Worm (Caenorhabditis elegans) whole organism, dauer: ENCODE data around the gene ttr-52.

Source experiments
- unc-62 ChIP-seq: sonication (generic microtip); optimal IDR thresholded peaks from 2 replicates; lab custom pipeline; 2017; ENCODE audit warnings: missing biosample characterization, missing genetic modification reagents, missing genetic modification characterization

The ttr-52 gene

DNA sequence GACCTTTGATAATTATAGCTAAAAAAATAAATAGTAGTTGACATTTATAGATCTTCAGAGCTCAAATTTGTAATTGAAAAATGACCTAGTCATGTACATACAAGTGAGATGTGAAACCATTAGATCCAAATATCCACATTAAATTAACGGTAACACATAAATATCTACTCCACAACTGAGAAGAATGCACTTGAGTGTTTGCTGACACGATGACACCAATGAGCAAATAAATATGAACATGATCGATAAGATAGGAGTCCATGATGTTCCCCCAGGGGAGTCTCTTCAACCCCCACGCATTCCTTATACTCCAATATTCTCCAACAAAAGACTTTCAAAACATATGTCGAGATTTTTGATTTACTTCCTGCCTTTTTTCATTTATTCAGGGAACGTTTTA lies at the start of gene ttr-52:
TSS of gene ttr-52 (plus strand) at position 301 of the 400 bp plus-strand sequence.
- no peak for TF ChIP-seq unc-62

DNA sequence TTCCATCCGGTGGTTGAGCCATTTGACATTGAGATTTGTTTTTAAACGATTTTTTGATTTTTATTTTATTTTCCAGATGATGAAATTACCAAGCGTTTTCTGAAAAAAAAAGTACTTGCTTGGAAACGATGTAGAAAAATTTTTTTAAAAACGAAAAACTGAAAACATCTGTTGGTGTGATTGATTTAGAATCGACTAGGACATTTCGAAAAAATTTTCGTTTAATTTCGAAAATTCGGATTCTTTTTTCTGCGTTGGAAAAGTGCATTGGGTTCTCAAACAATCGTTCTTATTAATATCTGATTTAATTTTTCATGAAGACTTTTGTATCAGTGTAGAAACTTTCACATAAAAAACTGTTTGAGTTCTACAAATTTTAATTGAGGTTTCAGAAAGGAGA lies 45.3 kb upstream of the ttr-52 start, which contains the start of gene F53A2.9:
TSS of gene F53A2.9 (minus strand) at position 101 of the 400 bp plus-strand sequence.
- TF ChIP-seq unc-62 = no peak

DNA sequence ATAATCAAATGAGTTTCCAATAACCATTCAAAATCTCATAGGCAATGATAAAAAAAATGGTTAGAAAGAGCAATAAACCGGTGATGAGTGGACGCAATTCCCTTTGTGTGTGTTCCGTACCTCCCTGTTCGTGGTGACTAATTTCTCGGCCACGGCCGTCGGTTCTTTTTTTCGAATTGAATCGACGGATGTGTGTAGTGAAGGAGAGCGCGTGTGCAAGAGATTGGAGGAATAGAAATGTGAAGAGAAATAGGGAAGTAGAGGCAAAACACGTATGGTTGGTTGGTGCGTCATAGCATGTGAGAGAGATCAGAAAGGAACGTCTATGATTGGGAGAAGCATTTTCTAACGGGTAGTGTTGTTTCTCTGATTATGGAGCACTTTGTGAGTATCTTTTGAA lies 44.7 kb upstream of the ttr-52 start:
- TF ChIP-seq unc-62 = no peak

DNA sequence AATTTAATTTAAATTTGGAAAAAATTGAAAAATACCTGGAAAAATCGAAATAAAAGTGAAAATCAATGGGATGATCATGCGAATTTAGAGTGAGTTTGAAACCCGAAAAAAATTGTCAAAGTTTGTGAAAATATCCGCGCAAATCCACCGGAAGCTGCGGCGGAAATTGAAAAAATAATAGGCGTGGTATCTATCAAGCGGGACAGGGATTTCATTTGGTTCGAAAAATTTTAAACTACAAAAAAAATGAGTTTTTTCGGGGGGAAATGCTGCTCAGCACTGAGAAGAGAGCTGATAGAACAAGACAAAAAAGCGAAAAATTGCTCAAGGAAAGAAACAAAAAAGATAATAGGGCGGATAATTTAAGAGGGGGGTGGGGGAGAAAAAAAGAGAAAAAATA lies 33.5 kb upstream of the ttr-52 start, which contains the start of gene T03F6.9:
TSS of gene T03F6.9 (minus strand) at position 101 of the 400 bp plus-strand sequence.
- no peak for TF ChIP-seq unc-62

DNA sequence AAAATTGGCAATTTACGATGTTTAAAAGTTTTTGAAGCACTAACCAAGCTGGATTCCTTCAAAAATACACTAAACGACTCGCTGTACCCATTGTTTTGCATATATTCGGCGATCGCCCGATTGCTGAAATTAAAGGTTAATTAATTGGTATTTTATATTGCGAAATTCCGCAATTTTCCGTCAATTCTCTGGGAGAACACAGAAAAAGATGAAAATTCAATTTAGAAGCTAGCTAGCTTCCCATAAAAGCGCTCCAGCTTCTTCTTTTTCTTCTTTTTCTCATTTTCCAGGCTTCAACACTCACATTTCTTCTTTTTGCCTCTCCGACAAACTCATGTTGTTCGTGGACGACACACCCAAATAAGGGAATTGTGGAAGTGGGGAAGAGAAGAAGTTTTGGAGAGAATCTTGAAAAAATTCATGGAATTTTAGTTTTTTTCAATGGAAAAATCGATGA lies 28.2 kb upstream of the ttr-52 start, which contains the start of gene lis-1:
TSS of gene lis-1 (minus strand) at position 407 of the 457 bp plus-strand sequence.
- no peak for TF ChIP-seq unc-62

DNA sequence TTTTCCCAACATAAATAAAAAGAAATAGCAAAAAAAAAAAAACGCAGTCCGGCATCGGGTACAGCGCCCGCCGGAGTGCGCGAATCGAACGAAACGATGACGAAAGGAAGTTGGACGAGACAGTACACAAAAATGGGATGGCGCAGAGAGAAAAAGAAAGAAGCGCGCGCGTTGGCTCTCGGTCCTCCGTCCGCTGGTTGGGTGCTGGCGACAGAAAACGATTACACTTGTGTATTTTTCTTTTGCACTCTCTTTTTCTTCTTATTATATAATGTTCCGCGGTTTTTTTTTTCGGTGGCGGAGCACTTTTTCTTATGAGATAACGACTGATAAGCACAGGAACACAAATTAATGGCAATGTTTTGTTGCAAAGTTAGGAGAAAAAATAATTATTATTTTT lies 27.3 kb upstream of the ttr-52 start:
- no peak for TF ChIP-seq unc-62

DNA sequence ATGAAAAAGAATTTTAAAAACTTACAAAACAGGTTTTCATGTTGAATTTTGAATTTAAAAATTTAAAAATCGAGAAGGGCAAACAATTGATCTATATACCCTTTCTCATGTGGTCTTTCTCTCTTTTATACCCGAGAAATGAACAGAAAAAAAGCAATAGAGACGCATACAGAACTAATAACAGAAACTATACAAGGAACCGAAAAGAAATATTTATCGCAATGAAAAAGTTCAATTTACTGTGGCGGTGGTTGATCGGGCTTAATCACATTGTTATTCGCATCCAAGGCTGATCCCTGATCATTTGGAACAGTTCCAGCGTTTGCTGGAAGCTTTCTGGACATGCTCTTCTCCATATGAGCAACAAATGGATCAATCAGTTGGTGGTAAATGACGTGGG lies 26.3 kb upstream of the ttr-52 start, which contains the start of gene T03F6.10:
TSS of gene T03F6.10 (minus strand) at position 101 of the 400 bp plus-strand sequence.
- no peak for TF ChIP-seq unc-62

DNA sequence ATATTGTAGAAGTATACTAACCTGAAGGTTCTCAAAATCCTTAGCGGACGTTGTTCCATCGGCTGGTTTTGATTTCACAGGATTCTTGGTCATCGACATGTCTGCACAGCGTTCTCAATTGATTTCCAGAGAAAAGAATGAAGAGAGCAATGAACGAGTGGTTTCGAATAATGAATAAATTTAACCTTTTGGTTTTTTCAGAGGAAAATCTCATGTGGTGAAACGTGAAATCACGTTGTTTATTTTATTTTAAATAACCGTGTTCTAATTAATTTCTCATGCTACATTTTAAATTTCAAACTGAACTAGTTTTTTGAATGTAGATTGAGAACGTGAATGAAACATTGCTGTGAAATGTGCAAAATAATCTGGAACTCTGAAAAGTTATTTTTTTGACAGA lies 24.3 kb upstream of the ttr-52 start, which contains the start of gene T03F6.6:
TSS of gene T03F6.6 (minus strand) at position 101 of the 400 bp plus-strand sequence.
- no peak for TF ChIP-seq unc-62

DNA sequence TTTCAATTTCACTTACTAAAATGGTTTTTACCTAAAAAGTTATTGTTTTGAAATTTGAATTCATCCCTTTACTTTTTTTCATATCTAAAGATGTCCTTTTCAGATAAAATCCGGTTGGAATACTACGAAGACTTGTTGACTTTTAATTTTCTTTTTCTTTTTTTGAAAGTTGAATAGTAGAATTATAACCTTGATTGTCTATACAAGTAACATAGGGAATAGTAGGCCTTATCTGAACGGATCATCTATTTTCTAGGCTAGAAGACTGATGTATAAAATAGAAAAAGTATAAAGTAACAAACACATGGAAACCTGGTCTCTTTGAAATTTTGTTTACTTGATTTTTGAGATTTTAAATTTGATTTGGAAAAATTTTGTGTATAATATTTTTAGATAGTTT lies 23.6 kb upstream of the ttr-52 start:
- TF ChIP-seq unc-62 = no peak

DNA sequence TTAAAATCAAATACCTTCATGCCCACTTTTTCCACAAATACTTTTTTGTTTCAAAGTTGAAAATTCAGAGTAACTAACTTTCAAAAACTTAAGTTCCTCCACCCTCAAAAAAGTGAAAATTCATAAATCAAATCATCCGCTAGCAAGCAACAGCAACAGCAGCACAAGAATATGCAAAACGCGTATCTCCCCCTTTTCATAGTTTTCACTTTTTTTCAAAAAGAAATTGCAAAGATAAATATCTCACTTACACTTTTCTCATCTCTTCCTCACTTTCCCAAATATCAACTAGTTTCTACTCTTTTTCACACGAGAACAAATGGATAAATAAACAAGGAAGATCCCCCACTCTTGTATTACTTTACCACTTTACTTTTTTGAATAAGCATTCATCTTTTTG lies 22.8 kb upstream of the ttr-52 start:
- TF ChIP-seq unc-62 = no peak

DNA sequence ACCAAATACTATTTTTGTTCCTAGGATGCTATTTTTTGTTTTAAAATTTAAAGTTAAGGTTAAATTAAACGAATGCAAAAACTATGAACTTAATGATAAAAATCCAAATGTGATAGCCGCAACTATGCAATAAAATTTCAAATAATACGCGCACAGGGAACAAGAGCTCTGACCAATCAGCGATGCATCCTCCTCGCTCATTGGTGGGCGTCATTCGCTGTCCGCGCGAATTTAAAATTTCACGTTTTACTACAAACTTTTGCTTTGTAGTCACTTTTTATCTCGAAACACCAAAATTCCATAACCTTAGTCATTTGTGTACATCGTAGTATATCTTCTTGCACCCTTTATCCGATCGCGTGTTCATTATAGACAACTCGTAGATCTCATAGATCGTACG lies 21.4 kb upstream of the ttr-52 start:
- no peak for TF ChIP-seq unc-62

DNA sequence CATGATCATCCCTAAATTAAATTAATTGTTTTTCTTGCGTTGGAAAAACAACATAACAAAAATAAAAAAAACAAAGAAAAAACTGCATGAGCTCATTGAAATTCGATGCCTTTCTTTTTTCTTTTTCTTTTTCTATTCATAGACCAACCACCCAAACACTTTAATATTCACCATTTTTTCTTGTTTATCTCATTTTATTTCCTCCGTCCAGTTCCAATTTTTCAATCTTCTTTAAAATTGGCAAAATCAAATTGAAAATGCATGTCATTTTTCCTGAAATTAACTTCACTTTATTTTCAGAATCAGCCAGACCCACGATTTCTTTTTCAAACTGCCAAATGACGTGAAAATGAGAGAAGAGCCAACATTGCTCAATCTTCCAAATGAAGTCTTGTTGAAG lies 18.7 kb upstream of the ttr-52 start, which contains the start of gene T03F6.4:
TSS of gene T03F6.4 (plus strand) at position 301 of the 400 bp plus-strand sequence.
- TF ChIP-seq unc-62 = no peak

DNA sequence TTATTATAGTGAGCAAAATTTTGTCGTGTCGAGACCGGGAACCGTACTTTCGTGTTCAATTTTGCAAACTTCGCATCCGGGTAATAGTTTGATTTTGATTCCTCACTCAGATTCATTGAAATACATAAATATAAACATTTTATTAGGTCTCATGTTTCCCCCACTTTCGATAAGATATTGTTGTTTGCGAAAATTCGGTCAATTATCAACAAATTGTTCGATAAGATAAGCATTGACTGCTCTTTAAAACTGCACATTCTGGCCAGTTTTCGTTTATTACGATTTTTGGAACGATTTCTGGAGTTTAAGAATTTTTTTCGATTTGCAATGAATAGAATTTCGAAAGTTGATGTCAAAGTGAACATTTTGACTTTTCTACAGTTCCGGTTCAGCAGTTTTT lies 15.9 kb upstream of the ttr-52 start:
- no peak for TF ChIP-seq unc-62

DNA sequence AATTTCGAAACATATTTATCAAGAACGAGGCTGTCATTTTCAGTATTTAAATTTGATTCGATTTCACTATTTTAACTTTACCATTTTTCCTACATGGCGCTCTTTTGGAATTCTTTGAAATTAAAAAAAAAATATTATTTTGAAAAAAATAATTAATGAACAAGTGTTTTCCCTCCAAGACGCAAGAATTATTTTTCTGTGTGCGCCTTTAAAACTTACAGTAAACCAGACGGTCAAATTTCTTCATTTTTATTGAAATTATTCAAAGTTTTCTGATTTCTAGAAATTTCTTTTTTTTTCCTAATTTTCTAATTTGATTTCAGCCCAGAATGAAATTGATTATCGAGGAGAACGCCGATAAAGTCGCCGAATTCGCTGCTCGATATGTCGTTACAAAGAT lies 15.4 kb upstream of the ttr-52 start, which contains the start of gene T03F6.3:
TSS of gene T03F6.3 (plus strand) at position 318 of the 400 bp plus-strand sequence.
- no peak for TF ChIP-seq unc-62

DNA sequence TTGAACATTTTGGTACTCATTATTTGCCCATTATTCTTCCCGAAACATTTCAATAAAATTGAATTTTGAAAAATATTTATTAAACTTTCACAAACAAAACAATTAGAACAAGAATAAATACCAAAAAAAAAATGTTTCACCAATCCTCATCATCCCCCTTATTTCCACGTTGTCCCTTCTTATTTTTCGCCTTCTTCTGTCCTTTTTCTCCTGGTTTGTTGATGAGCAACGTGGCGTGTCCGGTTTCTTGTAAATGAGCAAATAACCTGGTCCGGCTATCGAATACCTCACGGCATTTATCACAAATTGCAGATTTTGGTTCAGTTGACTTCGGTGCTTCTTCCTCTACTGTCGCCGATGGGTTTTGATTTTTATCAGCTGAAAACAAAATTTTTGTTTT lies 13.7 kb upstream of the ttr-52 start:
- TF ChIP-seq unc-62 = no peak

DNA sequence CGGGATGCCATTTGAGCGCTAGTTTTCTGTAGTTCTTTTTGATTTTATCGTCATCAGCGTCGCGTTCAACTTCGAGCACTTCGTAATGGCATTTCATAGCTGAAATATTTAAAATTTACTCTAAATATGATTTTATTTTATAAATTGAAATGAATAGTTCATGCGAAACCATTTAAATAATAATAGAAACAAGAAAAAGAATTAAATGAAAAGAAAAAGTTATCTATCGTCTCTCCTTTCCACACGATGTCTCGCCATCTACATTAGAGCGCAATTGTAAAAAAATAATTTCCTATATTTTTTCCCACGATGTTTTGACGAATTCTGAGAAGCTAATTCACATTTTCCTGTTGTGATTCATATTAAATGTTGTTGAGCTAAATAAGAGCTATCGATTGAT lies 11.3 kb upstream of the ttr-52 start, which contains the start of gene dnj-17:
TSS of gene dnj-17 (minus strand) at position 101 of the 400 bp plus-strand sequence.
- TF ChIP-seq unc-62 = no peak

DNA sequence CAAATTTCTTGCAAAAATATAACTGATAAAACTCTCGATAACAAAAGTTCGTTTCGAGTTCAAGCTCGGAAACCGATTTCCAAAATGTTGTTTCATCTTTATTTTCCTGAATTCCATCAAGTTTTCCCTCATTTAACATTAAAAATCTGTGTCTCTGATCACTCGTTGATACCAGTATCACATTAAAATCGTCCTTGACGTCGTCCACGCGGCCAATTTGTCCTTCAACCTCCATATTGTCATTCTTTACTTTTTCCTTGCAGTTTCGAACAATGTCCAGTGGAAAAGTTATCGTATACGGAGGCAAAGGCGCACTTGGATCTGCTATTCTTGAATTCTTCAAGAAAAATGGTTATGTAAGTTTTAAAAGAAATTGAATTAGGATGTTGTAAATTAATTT lies 10.9 kb upstream of the ttr-52 start, which contains the start of gene qdpr-1:
TSS of gene qdpr-1 (plus strand) at position 264 of the 400 bp plus-strand sequence.
- TF ChIP-seq unc-62 = no peak

DNA sequence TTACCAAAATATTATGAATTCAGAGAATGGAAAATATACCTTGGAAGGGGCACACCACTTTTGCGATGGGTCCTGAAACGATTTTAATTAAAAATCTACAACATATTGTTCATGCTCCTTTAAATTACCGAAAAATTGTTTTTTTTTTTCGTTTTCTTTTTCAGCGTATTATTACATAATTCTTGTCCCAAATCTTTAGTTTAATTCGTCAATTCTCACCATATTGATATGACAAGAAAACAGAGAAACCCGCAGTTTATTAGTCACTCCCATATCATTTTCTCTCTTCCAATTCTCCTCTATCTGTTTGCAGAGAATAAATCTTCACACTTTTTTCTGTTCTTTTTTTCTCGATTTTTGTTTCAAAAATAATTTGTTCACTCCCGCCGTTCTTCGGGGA lies 9.3 kb upstream of the ttr-52 start, which contains the start of gene F11F1.1:
TSS of gene F11F1.1 (plus strand) at position 301 of the 400 bp plus-strand sequence.
- no peak for TF ChIP-seq unc-62
